In genomic region chrIV:3781539-3781938, ce11 we compare ENCODE assay signal across 3 worm cellular contexts.
TF ChIP-seq lines count a peak whose summit lies in the region.

No protein-coding gene starts in this region.

TF ChIP-seq in whole organism, L4 larva, 104 proteins besides CTCF, POLR2A, EP300 and RAD21:
- peak; percentile 89 for TF ChIP-seq aha-1 (tag; lab: Kevin White, UChicago)
- no peak for TF ChIP-seq zfp-3 (GFP tag; conservative IDR thresholded peaks at IDR 0.05; lab: Robert Waterston, UW)
- TF ChIP-seq unc-62 (GFP tag; optimal IDR thresholded peaks at IDR 0.05 in 1 of 2; lab: Kevin White, UChicago) = peak in 1 of 2 experiments; percentile 98
- TF ChIP-seq unc-62 (tag; optimal IDR thresholded peaks at IDR 0.05; lab: Kevin White, UChicago) = no peak
TF ChIP-seq in whole organism, L4 larva: peak in this region for 2.

TF ChIP-seq in whole organism, late embryonic, 69 proteins besides CTCF, POLR2A, EP300 and RAD21:
- no peak for TF ChIP-seq zip-5 (tag; optimal IDR thresholded peaks at IDR 0.05; lab: Kevin White, UChicago)
- TF ChIP-seq dve-1 (tag; optimal IDR thresholded peaks at IDR 0.05; lab: Kevin White, UChicago) = no peak
- peak; percentile 75 for TF ChIP-seq unc-55 (GFP tag; optimal IDR thresholded peaks at IDR 0.05; lab: Kevin White, UChicago)

TF ChIP-seq in whole organism, mixed stage, embryonic, 35 proteins besides CTCF, POLR2A, EP300 and RAD21:
- TF ChIP-seq elt-1 (tag; optimal IDR thresholded peaks at IDR 0.05; lab: Kevin White, UChicago; ENCODE audit: borderline replicate concordance, insufficient read depth) (no peak), lin-13 (tag; optimal IDR thresholded peaks at IDR 0.05; lab: Kevin White, UChicago) (no peak), unc-62 (GFP tag; optimal IDR thresholded peaks at IDR 0.05; lab: Kevin White, UChicago) (peak; percentile 58)
TF ChIP-seq in whole organism, mixed stage, embryonic: peak in this region for 1.
